Fruit fly (Drosophila melanogaster) whole organism, embryonic: ENCODE data around the gene phr6-4.

ENCODE experiments used
- CG10462 ChIP-seq: fragments of 200-800 bp; sonication (Bioruptor generic); optimal IDR thresholded peaks from 2 replicates; lab custom pipeline; 2016; ENCODE audit warnings: missing biosample characterization, missing genetic modification characterization
- CG11723 ChIP-seq: fragments of 200-800 bp; sonication (Bioruptor generic); optimal IDR thresholded peaks from 2 replicates; lab custom pipeline; 2017; ENCODE audit warnings: missing biosample characterization, mild to moderate bottlenecking, missing genetic modification characterization
- CG12219 ChIP-seq: fragments of 200-800 bp; sonication (Bioruptor generic); optimal IDR thresholded peaks from 3 replicates; lab custom pipeline; 2018; ENCODE audit warnings: missing biosample characterization, mild to moderate bottlenecking, missing genetic modification characterization
- CG12299 ChIP-seq: fragments of 200-800 bp; sonication (Bioruptor generic); optimal IDR thresholded peaks from 2 replicates; lab custom pipeline; 2018; ENCODE audit warnings: missing biosample characterization, mild to moderate bottlenecking, missing genetic modification characterization
- CG12391 ChIP-seq: fragments of 200-800 bp; sonication (Bioruptor generic); optimal IDR thresholded peaks from 3 replicates; lab custom pipeline; 2018; ENCODE audit warnings: missing biosample characterization, mild to moderate bottlenecking, missing genetic modification characterization, moderate library complexity
- CG12769 ChIP-seq: fragments of 200-800 bp; sonication (Bioruptor generic); optimal IDR thresholded peaks from 2 replicates; lab custom pipeline; 2019; ENCODE audit warnings: missing biosample characterization, mild to moderate bottlenecking, missing genetic modification characterization, moderate library complexity
- CG14667 ChIP-seq: fragments of 200-800 bp; sonication (Bioruptor generic); IDR thresholded peaks from 2 replicates; pipeline ENCODE4 v1.3.6; 2022; ENCODE audit warnings: missing biosample characterization, missing genetic modification characterization
- CG15073 ChIP-seq: fragments of 200-800 bp; sonication (Bioruptor generic); optimal IDR thresholded peaks from 2 replicates; lab custom pipeline; 2016; ENCODE audit warnings: missing biosample characterization, missing genetic modification characterization
- CG1529 ChIP-seq: fragments of 200-800 bp; sonication (Bioruptor generic); optimal IDR thresholded peaks from 3 replicates; lab custom pipeline; 2018; ENCODE audit warnings: missing biosample characterization, missing genetic modification characterization
- CG15479 ChIP-seq: fragments of 200-800 bp; sonication (Bioruptor generic); optimal IDR thresholded peaks from 3 replicates; lab custom pipeline; 2019; ENCODE audit warnings: missing biosample characterization, mild to moderate bottlenecking, missing genetic modification characterization, moderate library complexity
- CG15601 ChIP-seq: fragments of 200-800 bp; sonication (Bioruptor generic); optimal IDR thresholded peaks from 3 replicates; lab custom pipeline; 2019; ENCODE audit warnings: missing biosample characterization, mild to moderate bottlenecking, missing genetic modification characterization, moderate library complexity
- CG17385 ChIP-seq: fragments of 200-800 bp; sonication (Bioruptor generic); optimal IDR thresholded peaks from 3 replicates; lab custom pipeline; 2018; ENCODE audit warnings: missing biosample characterization, mild to moderate bottlenecking, missing genetic modification characterization
- CG17612 ChIP-seq: fragments of 200-800 bp; sonication (Bioruptor generic); IDR thresholded peaks from 2 replicates; pipeline ENCODE4 v1.3.6; 2022; ENCODE audit warnings: missing biosample characterization, missing genetic modification characterization
- CG3065 ChIP-seq: fragments of 200-800 bp; sonication (Bioruptor generic); optimal IDR thresholded peaks from 2 replicates; lab custom pipeline; 2016; ENCODE audit warnings: missing biosample characterization, missing genetic modification characterization
- CG31365 ChIP-seq: fragments of 200-800 bp; sonication (Bioruptor generic); optimal IDR thresholded peaks from 2 replicates; lab custom pipeline; 2018; ENCODE audit warnings: missing biosample characterization, mild to moderate bottlenecking, missing genetic modification characterization
- CG32767 ChIP-seq: fragments of 200-800 bp; sonication (Bioruptor generic); IDR thresholded peaks from 2 replicates; pipeline ENCODE4 v1.3.6; 2022; ENCODE audit warnings: missing biosample characterization, missing genetic modification characterization
- CG33557 ChIP-seq: fragments of 200-800 bp; sonication (Bioruptor generic); optimal IDR thresholded peaks from 2 replicates; lab custom pipeline; 2019; ENCODE audit warnings: missing biosample characterization, mild to moderate bottlenecking, missing genetic modification characterization, moderate library complexity
- CG42726 ChIP-seq: fragments of 200-800 bp; sonication (Bioruptor generic); IDR thresholded peaks from 2 replicates; pipeline ENCODE4 v1.3.6; 2022; ENCODE audit warnings: missing biosample characterization, missing genetic modification characterization; ENCODE audit not compliant: partially characterized antibody
- CG4424 ChIP-seq: fragments of 200-800 bp; sonication (Bioruptor generic); optimal IDR thresholded peaks from 3 replicates; lab custom pipeline; 2016; ENCODE audit warnings: missing biosample characterization, missing genetic modification characterization
- CG4820 ChIP-seq: fragments of 200-800 bp; sonication (Bioruptor generic); optimal IDR thresholded peaks from 3 replicates; lab custom pipeline; 2016; ENCODE audit warnings: missing biosample characterization, missing genetic modification characterization
- CG5245 ChIP-seq: fragments of 200-800 bp; sonication (Bioruptor generic); optimal IDR thresholded peaks from 3 replicates; lab custom pipeline; 2016; ENCODE audit warnings: missing biosample characterization, missing genetic modification characterization
- CG6254 ChIP-seq: fragments of 200-800 bp; sonication (Bioruptor generic); optimal IDR thresholded peaks from 3 replicates; lab custom pipeline; 2017; ENCODE audit warnings: mild to moderate bottlenecking, missing biosample characterization, missing genetic modification reagents, missing genetic modification characterization
- CG7372 ChIP-seq: fragments of 200-800 bp; sonication (Bioruptor generic); IDR thresholded peaks from 2 replicates; pipeline ENCODE4 v1.3.6; 2022; ENCODE audit warnings: missing biosample characterization, missing genetic modification characterization
- CG9215 ChIP-seq: fragments of 200-800 bp; sonication (Bioruptor generic); IDR thresholded peaks from 2 replicates; pipeline ENCODE4 v1.3.6; 2022; ENCODE audit warnings: missing biosample characterization, missing genetic modification characterization
- CTCF ChIP-seq: fragments of 200-800 bp; sonication (Bioruptor generic); optimal IDR thresholded peaks from 2 replicates; lab custom pipeline; 2017; ENCODE audit warnings: missing biosample characterization, mild to moderate bottlenecking, missing genetic modification characterization, moderate library complexity
- HHEX ChIP-seq: fragments of 200-800 bp; sonication (Bioruptor generic); optimal IDR thresholded peaks from 3 replicates; lab custom pipeline; 2017; ENCODE audit warnings: missing biosample characterization, mild to moderate bottlenecking, missing genetic modification characterization, missing genetic modification reagents
- HmgZ ChIP-seq: fragments of 200-800 bp; sonication (Bioruptor generic); optimal IDR thresholded peaks from 2 replicates; lab custom pipeline; 2018; ENCODE audit warnings: missing biosample characterization, mild to moderate bottlenecking, missing genetic modification characterization
- Hsf ChIP-seq: fragments of 200-800 bp; sonication (Bioruptor generic); optimal IDR thresholded peaks from 3 replicates; lab custom pipeline; 2016; ENCODE audit warnings: missing biosample characterization, missing genetic modification characterization
- MESR4 ChIP-seq: fragments of 200-800 bp; sonication (Bioruptor generic); optimal IDR thresholded peaks from 2 replicates; lab custom pipeline; 2018; ENCODE audit warnings: missing biosample characterization, mild to moderate bottlenecking, missing genetic modification characterization, moderate library complexity
- Ravus ChIP-seq: fragments of 200-800 bp; sonication (Bioruptor generic); IDR thresholded peaks from 2 replicates; pipeline ENCODE4 v1.3.6; 2022; ENCODE audit warnings: missing biosample characterization, missing genetic modification characterization
- ara ChIP-seq: fragments of 200-800 bp; sonication (Bioruptor generic); IDR thresholded peaks from 2 replicates; pipeline ENCODE4 v1.3.6; 2022; ENCODE audit warnings: missing biosample characterization, missing genetic modification characterization
- crol ChIP-seq: fragments of 200-800 bp; sonication (Bioruptor generic); IDR thresholded peaks from 2 replicates; pipeline ENCODE4 v1.3.6; 2022; ENCODE audit warnings: missing biosample characterization, missing genetic modification characterization
- dati ChIP-seq: fragments of 200-800 bp; sonication (Bioruptor generic); IDR thresholded peaks from 2 replicates; pipeline ENCODE4 v1.3.6; 2022; ENCODE audit warnings: missing biosample characterization, missing genetic modification characterization
- disco-r ChIP-seq: fragments of 200-800 bp; sonication (Bioruptor generic); optimal IDR thresholded peaks from 2 replicates; lab custom pipeline; 2016; ENCODE audit warnings: missing biosample characterization, missing genetic modification characterization
- dpn ChIP-seq, 2 experiments: fragments of 200-800 bp; sonication (Bioruptor generic); optimal IDR thresholded peaks; 3 replicates each; lab custom pipeline; 2016; ENCODE audit warnings: missing biosample characterization in 2 of 2, missing genetic modification characterization in 2 of 2
- fd102C ChIP-seq: fragments of 200-800 bp; sonication (Bioruptor generic); optimal IDR thresholded peaks from 2 replicates; lab custom pipeline; 2018; ENCODE audit warnings: missing biosample characterization, mild to moderate bottlenecking, missing genetic modification characterization, moderate library complexity
- gem ChIP-seq: fragments of 200-800 bp; sonication (Bioruptor generic); optimal IDR thresholded peaks from 2 replicates; lab custom pipeline; 2019; ENCODE audit warnings: missing biosample characterization, mild to moderate bottlenecking, missing genetic modification characterization, moderate library complexity
- hb ChIP-seq: fragments of 200-800 bp; sonication (Bioruptor generic); IDR thresholded peaks from 3 replicates; pipeline ENCODE4 v1.3.6; 2022; ENCODE audit warnings: missing biosample characterization, missing genetic modification characterization; ENCODE audit not compliant: partially characterized antibody
- kay ChIP-seq: fragments of 200-800 bp; sonication (Bioruptor generic); optimal IDR thresholded peaks from 2 replicates; lab custom pipeline; 2016; ENCODE audit warnings: missing biosample characterization, missing genetic modification characterization
- kni ChIP-seq: fragments of 200-800 bp; sonication (Bioruptor generic); optimal IDR thresholded peaks from 3 replicates; lab custom pipeline; 2017; ENCODE audit warnings: mild to moderate bottlenecking, missing biosample characterization, missing genetic modification reagents, missing genetic modification characterization
- mam ChIP-seq: fragments of 200-800 bp; sonication (Bioruptor generic); optimal IDR thresholded peaks from 3 replicates; lab custom pipeline; 2016; ENCODE audit warnings: missing biosample characterization, missing genetic modification characterization
- mld ChIP-seq: fragments of 200-800 bp; sonication (Bioruptor generic); IDR thresholded peaks from 3 replicates; pipeline ENCODE4 v1.3.6; 2022; ENCODE audit warnings: missing biosample characterization, missing genetic modification characterization; ENCODE audit not compliant: partially characterized antibody
- nom ChIP-seq: fragments of 200-800 bp; sonication (Bioruptor generic); optimal IDR thresholded peaks from 2 replicates; lab custom pipeline; 2017; ENCODE audit warnings: missing biosample characterization, missing genetic modification characterization, mild to moderate bottlenecking, moderate library complexity, missing genetic modification reagents
- odd ChIP-seq: fragments of 200-800 bp; sonication (Bioruptor generic); optimal IDR thresholded peaks from 2 replicates; lab custom pipeline; 2017; ENCODE audit warnings: missing biosample characterization, mild to moderate bottlenecking, missing genetic modification characterization
- onecut ChIP-seq: fragments of 200-800 bp; sonication (Bioruptor generic); IDR thresholded peaks from 2 replicates; pipeline ENCODE4 v1.3.6; 2022; ENCODE audit warnings: missing biosample characterization, missing genetic modification characterization
- p53 ChIP-seq: fragments of 200-800 bp; sonication (Bioruptor generic); optimal IDR thresholded peaks from 2 replicates; lab custom pipeline; 2016; ENCODE audit warnings: missing biosample characterization, missing genetic modification characterization
- pita ChIP-seq: fragments of 200-800 bp; sonication (Bioruptor generic); optimal IDR thresholded peaks from 2 replicates; lab custom pipeline; 2017; ENCODE audit warnings: missing biosample characterization, mild to moderate bottlenecking, missing genetic modification characterization
- pnt ChIP-seq: fragments of 200-800 bp; sonication (Bioruptor generic); optimal IDR thresholded peaks from 3 replicates; lab custom pipeline; 2016; ENCODE audit warnings: missing biosample characterization, missing genetic modification characterization
- shn ChIP-seq: fragments of 200-800 bp; sonication (Bioruptor generic); optimal IDR thresholded peaks from 3 replicates; lab custom pipeline; 2016; ENCODE audit warnings: missing biosample characterization, missing genetic modification characterization
- sim ChIP-seq: fragments of 200-800 bp; sonication (Bioruptor generic); IDR thresholded peaks from 2 replicates; pipeline ENCODE4 v1.3.6; 2022; ENCODE audit warnings: missing biosample characterization, missing genetic modification characterization
- wor ChIP-seq: fragments of 200-800 bp; sonication (Bioruptor generic); IDR thresholded peaks from 2 replicates; pipeline ENCODE4 v1.3.6; 2022; ENCODE audit warnings: missing biosample characterization, missing genetic modification characterization

The phr6-4 gene

DNA sequence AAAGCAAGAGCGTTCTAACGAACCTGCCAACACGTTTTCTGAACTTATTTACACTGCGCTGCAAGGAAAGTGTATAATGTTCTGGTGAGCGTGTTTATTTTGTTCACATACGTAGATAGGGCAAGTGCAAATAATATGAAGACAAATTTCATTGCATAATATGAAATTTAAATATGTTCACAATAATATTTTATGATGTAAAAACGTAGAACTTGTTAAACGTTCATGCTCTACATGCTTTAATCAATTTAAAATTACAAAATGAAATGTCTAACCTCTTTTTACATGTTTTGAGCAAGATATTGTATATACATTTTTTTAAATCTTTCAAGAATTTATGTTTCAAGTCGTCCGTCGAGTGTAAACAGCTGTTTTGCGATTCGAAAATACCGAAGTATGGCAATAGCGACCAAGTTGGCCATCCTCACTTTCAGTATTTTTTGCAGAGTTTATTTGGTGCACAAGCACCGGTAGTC is at the start of gene phr6-4, which contains the start of gene CG2608 (continued):
- peak; percentile 66 for TF ChIP-seq Ravus (GFP tag; lab: Robert Waterston, UW)
- TF ChIP-seq kni: peak; percentile 46
- TF ChIP-seq pnt (GFP tag; lab: Kevin White, UChicago): peak; percentile 91
- TF ChIP-seq gem: peak; percentile 97
- TF ChIP-seq dati (GFP tag; lab: Robert Waterston, UW): peak; percentile 57; the same call in 1 of the 2 replicates
- peak; percentile 80; the same call in 1 of the 2 replicates for TF ChIP-seq ara
- peak; percentile 51 for TF ChIP-seq CTCF (GFP tag; lab: Kevin White, UChicago)
- TF ChIP-seq CG1529 (GFP tag; lab: Kevin White, UChicago): peak; percentile 87
- TF ChIP-seq CG17385 (GFP tag; lab: Kevin White, UChicago): peak; percentile 89
- peak; percentile 91 for TF ChIP-seq CG12299
- TF ChIP-seq CG5245: peak; percentile 88
- peak; percentile 92 for TF ChIP-seq CG15601 (tag; lab: Kevin White, UChicago)
- TF ChIP-seq hb (GFP tag; lab: Robert Waterston, UW): no peak
- TF ChIP-seq CG32767: peak; percentile 87
- TF ChIP-seq CG9215 (GFP tag; lab: Robert Waterston, UW): peak; percentile 86
- TF ChIP-seq disco-r (GFP tag; lab: Kevin White, UChicago): peak; percentile 75
- TF ChIP-seq CG15073 (GFP tag; lab: Kevin White, UChicago): peak; percentile 54
- peak; percentile 93 for TF ChIP-seq CG33557 (GFP tag; lab: Kevin White, UChicago)
- peak; percentile 84 for TF ChIP-seq kay
- peak; percentile 86 for TF ChIP-seq nom
- TF ChIP-seq HHEX (GFP tag; lab: Kevin White, UChicago): peak; percentile 89
- no peak for TF ChIP-seq CG42726
- TF ChIP-seq CG4424 (GFP tag; lab: Kevin White, UChicago): peak; percentile 94
- peak; percentile 7 for TF ChIP-seq CG31365 (tag; lab: Kevin White, UChicago)
- peak; percentile 86 for TF ChIP-seq CG11723 (GFP tag; lab: Kevin White, UChicago)
- TF ChIP-seq Hsf (GFP tag; lab: Kevin White, UChicago): peak; percentile 94
- TF ChIP-seq fd102C: no peak
- TF ChIP-seq wor (GFP tag; lab: Robert Waterston, UW): peak; percentile 78
- no peak for TF ChIP-seq mld (GFP tag; lab: Robert Waterston, UW)
- TF ChIP-seq odd: peak; percentile 91
- TF ChIP-seq CG6254 (GFP tag; lab: Kevin White, UChicago): peak; percentile 83
- TF ChIP-seq MESR4: peak; percentile 22
- TF ChIP-seq shn (GFP tag; lab: Kevin White, UChicago): peak; percentile 82
- peak; percentile 85 for TF ChIP-seq CG4820 (GFP tag; lab: Kevin White, UChicago)
- 0 out of 2 replicates have a peak, but pooled peaks have one; percentile 13 for TF ChIP-seq crol (GFP tag; lab: Robert Waterston, UW)
- peak; percentile 76 for TF ChIP-seq CG14667 (GFP tag; lab: Robert Waterston, UW)
- peak; percentile 84 for TF ChIP-seq CG7372 (GFP tag; lab: Robert Waterston, UW)
- peak; percentile 83 for TF ChIP-seq CG12769 (tag; lab: Kevin White, UChicago)
- no peak for TF ChIP-seq pita
- TF ChIP-seq sim (GFP tag; lab: Robert Waterston, UW): no peak
- TF ChIP-seq CG10462 (GFP tag; lab: Kevin White, UChicago): peak; percentile 84
- peak; percentile 95 for TF ChIP-seq CG12391
- peak; percentile 63; the same call in 1 of the 2 replicates for TF ChIP-seq CG17612 (GFP tag; lab: Robert Waterston, UW)
- TF ChIP-seq CG15479 (GFP tag; lab: Kevin White, UChicago): no peak
- TF ChIP-seq dpn (GFP tag; optimal IDR thresholded peaks at IDR 0.05; lab: Kevin White, UChicago): peak; percentile 86 to 95
- TF ChIP-seq HmgZ (tag; lab: Kevin White, UChicago): peak; percentile 94
- peak; percentile 62 for TF ChIP-seq p53 (GFP tag; lab: Kevin White, UChicago)
- TF ChIP-seq CG3065 (GFP tag; lab: Kevin White, UChicago): peak; percentile 86
- peak; percentile 91 for TF ChIP-seq mam
- TF ChIP-seq CG12219 (GFP tag; lab: Kevin White, UChicago): peak; percentile 85
- TF ChIP-seq onecut: peak; percentile 81
